Fruit fly (Drosophila melanogaster) whole organism, embryonic: ENCODE results near the gene axo.

Experiments
- CG3281 ChIP-seq: fragments of 200-800 bp; sonication (Bioruptor generic); optimal IDR thresholded peaks from 3 replicates; lab custom pipeline; 2017; ENCODE audit warnings: missing biosample characterization, mild to moderate bottlenecking, missing genetic modification characterization
- CoRest ChIP-seq: fragments of 200-800 bp; sonication (Bioruptor generic); optimal IDR thresholded peaks from 3 replicates; lab custom pipeline; 2018; ENCODE audit warnings: missing biosample characterization, mild to moderate bottlenecking, missing genetic modification characterization, moderate library complexity
- gce ChIP-seq: fragments of 200-800 bp; sonication (Bioruptor generic); IDR thresholded peaks from 3 replicates; pipeline ENCODE4 v1.3.6; 2022; ENCODE audit warnings: missing biosample characterization, missing genetic modification characterization

DNA sequence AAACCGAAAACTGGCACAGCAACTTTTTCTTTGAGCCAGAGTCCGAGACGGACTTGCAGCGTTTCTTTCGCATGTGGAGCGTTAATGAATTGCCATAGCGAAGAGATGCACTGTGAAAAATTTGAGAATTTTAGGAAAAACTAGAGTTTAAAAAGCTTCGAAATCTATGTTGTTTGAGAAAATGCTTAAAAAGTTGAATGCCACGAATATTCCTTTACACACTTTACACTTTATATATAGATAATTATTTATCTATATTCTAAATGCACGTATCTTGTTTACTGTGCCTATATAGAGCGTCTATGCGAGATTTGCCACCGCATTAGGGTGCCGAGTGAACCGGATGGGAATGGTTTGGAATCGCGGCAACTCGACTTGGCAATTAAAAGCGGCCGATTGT lies 34.8 kb upstream of the axo start:
- TF ChIP-seq CG3281 (GFP tag; lab: Kevin White, UChicago) = no peak
- no peak for TF ChIP-seq CoRest (tag; lab: Kevin White, UChicago)
- TF ChIP-seq gce (GFP tag; lab: Robert Waterston, UW) = no peak
